Worm (Caenorhabditis elegans): ENCODE results near the gene Y43D4A.1.

Y43D4A.1 gene

DNA sequence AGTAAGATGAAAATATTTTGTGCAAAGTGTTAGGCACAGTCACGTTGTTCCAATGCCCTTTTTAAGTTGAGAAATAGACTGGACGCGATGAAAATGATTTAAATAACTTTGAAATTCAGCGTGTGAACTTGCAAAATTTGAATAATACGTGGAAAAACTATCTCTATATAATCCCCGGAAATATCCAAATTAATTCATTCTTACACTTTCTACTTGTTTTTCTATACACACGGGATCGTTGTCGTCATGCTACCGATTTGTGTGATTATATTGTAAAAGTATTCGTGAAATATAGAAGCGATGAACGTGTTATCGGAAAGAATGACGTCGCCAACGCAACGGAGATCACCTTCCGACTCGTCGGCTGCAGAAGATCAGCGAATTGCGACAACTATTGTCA lies at the start of gene Y43D4A.1:
Gene Y43D4A.1 (plus strand): TSS at position 301 of the 400 bp plus-strand sequence.
- TF ChIP-seq let-526 (GFP tag; IDR thresholded peaks at IDR 0.05) (no peak), C06A6.2 (GFP tag; conservative IDR thresholded peaks at IDR 0.05) (no peak), snpc-1.3 (tag; optimal IDR thresholded peaks at IDR 0.05; ENCODE audit: insufficient read depth) (no peak)

DNA sequence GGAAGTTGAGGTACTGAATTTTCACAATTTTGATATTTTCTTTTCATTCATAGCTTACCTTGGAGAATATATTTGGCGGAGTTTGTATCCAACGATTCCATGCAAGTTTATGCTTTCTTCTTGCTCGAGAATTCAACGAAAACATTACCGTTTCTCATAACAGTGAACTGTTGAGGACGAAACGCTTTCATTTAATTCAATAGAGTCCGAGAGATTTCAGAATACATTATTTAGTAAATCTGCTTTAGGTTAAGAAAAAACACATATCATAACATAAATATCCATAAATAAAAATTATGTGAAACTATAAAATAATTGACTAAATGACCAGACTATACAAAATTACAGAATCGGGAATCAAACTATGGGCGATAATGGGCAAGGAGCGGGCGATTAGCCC lies 49.1 kb upstream of the Y43D4A.1 start, which contains the start of gene Y51H4A.941:
Gene Y51H4A.941 (minus strand): TSS at position 101 of the 400 bp plus-strand sequence.
- no peak for TF ChIP-seq F49E8.2 (tag; optimal IDR thresholded peaks at IDR 0.05; ENCODE audit: insufficient read depth)
- TF ChIP-seq K12H6.12 (tag; optimal IDR thresholded peaks at IDR 0.05): no peak
- no peak for TF ChIP-seq F57A8.1 (GFP tag; optimal IDR thresholded peaks at IDR 0.05)
- no peak for TF ChIP-seq F39B2.1 (GFP tag; IDR thresholded peaks at IDR 0.05)
- no peak for TF ChIP-seq madf-6 (GFP tag; IDR thresholded peaks at IDR 0.05)
- no peak for TF ChIP-seq let-526 (GFP tag; IDR thresholded peaks at IDR 0.05)
- no peak for TF ChIP-seq attf-5 (GFP tag; optimal IDR thresholded peaks at IDR 0.05)
- TF ChIP-seq lsy-27 (tag; optimal IDR thresholded peaks at IDR 0.05; ENCODE audit: borderline replicate concordance, insufficient read depth): no peak
- TF ChIP-seq lin-35 (GFP tag; optimal IDR thresholded peaks at IDR 0.05): no peak
- TF ChIP-seq ztf-3 (GFP tag; optimal IDR thresholded peaks at IDR 0.05): no peak
- TF ChIP-seq F57C9.4 (tag; optimal IDR thresholded peaks at IDR 0.05): no peak
- no peak for TF ChIP-seq egl-18 (GFP tag; IDR thresholded peaks at IDR 0.05)
- no peak for TF ChIP-seq tbx-9 (tag; optimal IDR thresholded peaks at IDR 0.05; ENCODE audit: borderline replicate concordance)
- TF ChIP-seq lin-54 (GFP tag; optimal IDR thresholded peaks at IDR 0.05): no peak
- TF ChIP-seq rpc-1 (optimal IDR thresholded peaks at IDR 0.05): no peak
- no peak for TF ChIP-seq rpc-1 (tag; optimal IDR thresholded peaks at IDR 0.05)
- no peak for TF ChIP-seq ZK185.1 (tag; optimal IDR thresholded peaks at IDR 0.05; ENCODE audit: poor library complexity, severe bottlenecking)
- TF ChIP-seq hrde-1 (tag; optimal IDR thresholded peaks at IDR 0.05; ENCODE audit: borderline replicate concordance): no peak
- TF ChIP-seq let-607 (tag; optimal IDR thresholded peaks at IDR 0.05): no peak

DNA sequence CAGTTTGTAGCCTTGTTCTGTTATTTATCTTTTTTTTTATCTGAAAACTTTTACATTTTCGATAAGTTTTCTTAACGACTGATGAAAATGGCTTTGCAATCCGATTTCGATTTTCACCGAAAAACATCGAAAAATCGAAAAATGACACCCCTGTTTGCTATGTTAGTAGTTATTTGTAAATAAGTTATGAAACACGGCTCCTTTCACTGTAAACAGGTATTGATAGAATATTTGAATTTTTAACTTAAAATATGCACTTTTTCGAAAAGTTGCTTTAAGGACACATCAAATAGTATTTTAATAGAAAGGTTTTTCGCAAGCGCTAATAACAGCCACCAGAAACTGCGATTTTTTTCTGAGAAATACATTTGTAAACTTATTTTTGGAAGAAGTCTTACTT lies 47.2 kb upstream of the Y43D4A.1 start:
- TF ChIP-seq snpc-4 (GFP tag; optimal IDR thresholded peaks at IDR 0.05): no peak
- TF ChIP-seq snpc-4 (tag; optimal IDR thresholded peaks at IDR 0.05): peak in 2 of 4 experiments; percentile 49 to 58
- TF ChIP-seq lin-26 (GFP tag; IDR thresholded peaks at IDR 0.05): no peak
- peak; percentile 66 for TF ChIP-seq attf-6 (GFP tag; IDR thresholded peaks at IDR 0.05)

DNA sequence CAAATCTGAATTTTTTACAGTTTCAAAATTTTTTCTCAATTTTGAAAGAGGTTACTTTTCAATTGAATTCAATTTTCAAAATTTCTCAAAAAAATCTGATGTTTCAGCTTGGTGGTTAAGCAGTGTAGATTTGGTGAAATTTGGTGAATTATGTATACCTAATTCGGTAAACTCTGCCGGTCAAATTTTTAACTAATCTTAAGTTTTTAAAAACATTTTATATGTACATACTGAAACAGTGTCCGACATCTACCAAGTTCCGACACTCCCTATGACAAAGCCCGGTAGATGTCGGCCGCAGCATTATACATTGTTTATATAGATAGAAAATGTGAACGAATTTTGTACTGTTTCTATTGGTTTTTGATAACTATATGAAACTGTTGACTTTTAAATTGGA lies 36.7 kb upstream of the Y43D4A.1 start:
- TF ChIP-seq snpc-4 (GFP tag; optimal IDR thresholded peaks at IDR 0.05) (no peak), snpc-4 (tag; optimal IDR thresholded peaks at IDR 0.05) (peak in 3 of 4 experiments; percentile 26 to 58 (median 33)), attf-6 (GFP tag; IDR thresholded peaks at IDR 0.05) (peak; percentile 54; the same call in 1 of the 2 replicates), ceh-27 (GFP tag; optimal IDR thresholded peaks at IDR 0.05) (no peak)

DNA sequence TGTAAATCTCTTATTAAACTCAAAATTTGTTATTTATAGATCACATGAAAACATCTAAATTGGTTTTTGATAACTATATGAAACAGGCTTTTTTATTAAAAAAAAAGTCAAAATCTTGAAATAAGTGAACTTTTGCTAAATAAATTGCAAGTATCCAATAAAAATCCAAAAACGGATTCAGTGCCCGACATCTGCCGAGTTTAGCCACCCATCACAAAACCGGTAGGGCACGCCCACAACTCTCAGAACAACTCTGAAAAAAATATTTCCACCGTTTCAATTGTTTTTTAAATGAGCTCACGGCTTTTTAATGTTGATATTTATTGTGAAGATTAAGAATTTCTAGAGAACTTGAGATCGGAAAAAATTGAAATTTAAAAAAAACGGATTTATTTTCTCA lies 33.9 kb upstream of the Y43D4A.1 start:
- no peak for TF ChIP-seq F57A8.1 (GFP tag; optimal IDR thresholded peaks at IDR 0.05)
- TF ChIP-seq attf-6 (GFP tag; IDR thresholded peaks at IDR 0.05): 0 out of 2 replicates have a peak, but pooled peaks have one; percentile 20
- no peak for TF ChIP-seq cebp-1 (GFP tag; IDR thresholded peaks at IDR 0.05)
- TF ChIP-seq cebp-1 (tag; optimal IDR thresholded peaks at IDR 0.05): no peak
- TF ChIP-seq snpc-4 (GFP tag; optimal IDR thresholded peaks at IDR 0.05): no peak
- TF ChIP-seq snpc-4 (tag; optimal IDR thresholded peaks at IDR 0.05): peak in 3 of 4 experiments; percentile 58 to 77 (median 60)

DNA sequence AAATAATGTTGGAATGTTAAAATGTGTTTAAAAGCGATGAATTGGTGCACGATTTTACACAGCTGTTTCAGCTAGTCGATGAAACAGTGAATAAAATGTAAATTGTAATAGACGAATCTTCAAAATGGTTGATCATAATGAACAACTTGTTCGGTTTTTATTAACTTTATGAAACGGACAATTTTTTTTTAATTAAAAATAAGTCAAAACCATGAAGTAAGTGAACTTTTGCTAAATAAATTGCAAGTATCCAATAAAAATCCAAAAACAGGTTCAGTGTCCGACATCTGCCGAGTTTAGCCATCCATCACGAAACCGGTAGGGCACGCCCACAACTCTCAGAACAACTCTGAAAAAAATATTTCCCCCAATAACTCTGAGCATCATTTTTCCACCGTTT lies 33.3 kb upstream of the Y43D4A.1 start:
- no peak for TF ChIP-seq nhr-80 (tag; optimal IDR thresholded peaks at IDR 0.05)
- peak; percentile 80; the same call in 1 of the 2 replicates for TF ChIP-seq attf-6 (GFP tag; IDR thresholded peaks at IDR 0.05)
- TF ChIP-seq snpc-4 (GFP tag; optimal IDR thresholded peaks at IDR 0.05): no peak
- TF ChIP-seq snpc-4 (tag; optimal IDR thresholded peaks at IDR 0.05): peak in 2 of 4 experiments; percentile 71 to 77
